Worm (Caenorhabditis elegans) whole organism, L2 larva: Measurements from ENCODE around the gene hum-5.
A peak's percentile ranks its signal among the peaks of the same experiment; 100 is the strongest.

ENCODE experiments used
- C34F6.9 ChIP-seq: fragments of 150-350 bp; optimal IDR thresholded peaks from 2 replicates; lab custom pipeline; 2014; ENCODE audit warnings: missing biosample characterization, missing genetic modification characterization
- F13H6.1 ChIP-seq: sonication (generic microtip); optimal IDR thresholded peaks from 2 replicates; lab custom pipeline; 2016; ENCODE audit warnings: missing genetic modification characterization, missing compliant biosample characterization
- Y55F3AM.14 ChIP-seq: fragments of 200-800 bp; sonication (Bioruptor generic); optimal IDR thresholded peaks from 2 replicates; lab custom pipeline; 2018; ENCODE audit warnings: mild to moderate bottlenecking, missing genetic modification characterization, missing compliant biosample characterization
- ZK546.5 ChIP-seq: sonication (generic microtip); optimal IDR thresholded peaks from 2 replicates; lab custom pipeline; 2017; ENCODE audit warnings: missing biosample characterization, missing genetic modification characterization
- aly-2 ChIP-seq: fragments of 150-350 bp; optimal IDR thresholded peaks from 2 replicates; lab custom pipeline; 2014; ENCODE audit warnings: missing biosample characterization, missing genetic modification characterization
- blmp-1 ChIP-seq: sonication (generic microtip); optimal IDR thresholded peaks from 2 replicates; lab custom pipeline; 2017; ENCODE audit warnings: missing genetic modification characterization, mild to moderate bottlenecking, missing compliant biosample characterization, antibody characterized with exemption, moderate library complexity; ENCODE audit not compliant: insufficient read depth
- ceh-16 ChIP-seq: fragments of 150-350 bp; optimal IDR thresholded peaks from 2 replicates; lab custom pipeline; 2014; ENCODE audit warnings: missing biosample characterization, missing genetic modification characterization
- ceh-82 ChIP-seq: fragments of 150-350 bp; optimal IDR thresholded peaks from 2 replicates; lab custom pipeline; 2014; ENCODE audit warnings: missing biosample characterization, missing genetic modification characterization
- crh-2 ChIP-seq: sonication (generic microtip); optimal IDR thresholded peaks from 2 replicates; lab custom pipeline; 2017; ENCODE audit warnings: missing biosample characterization, missing genetic modification characterization
- dmd-4 ChIP-seq: sonication (generic microtip); optimal IDR thresholded peaks from 2 replicates; lab custom pipeline; 2017; ENCODE audit warnings: missing biosample characterization, missing genetic modification characterization
- egl-27 ChIP-seq: sonication (generic microtip); optimal IDR thresholded peaks from 3 replicates; lab custom pipeline; 2017; ENCODE audit warnings: missing biosample characterization, missing genetic modification reagents, missing genetic modification characterization
- elt-3 ChIP-seq: sonication (generic microtip); optimal IDR thresholded peaks from 2 replicates; lab custom pipeline; 2017; ENCODE audit warnings: missing biosample characterization, missing genetic modification characterization
- fos-1 ChIP-seq: fragments of 150-350 bp; optimal IDR thresholded peaks from 2 replicates; lab custom pipeline; 2014; ENCODE audit warnings: missing biosample characterization, missing genetic modification characterization
- lin-11 ChIP-seq: fragments of 150-350 bp; sonication (generic microtip); optimal IDR thresholded peaks from 2 replicates; lab custom pipeline; 2014; ENCODE audit warnings: missing biosample characterization, missing genetic modification characterization, inconsistent platforms, mixed read lengths
- lin-13 ChIP-seq: fragments of 150-350 bp; optimal IDR thresholded peaks from 2 replicates; lab custom pipeline; 2014; ENCODE audit warnings: missing biosample characterization, missing genetic modification reagents, missing genetic modification characterization
- lin-39 ChIP-seq: fragments of 150-350 bp; optimal IDR thresholded peaks from 2 replicates; lab custom pipeline; 2014; ENCODE audit warnings: missing biosample characterization, missing genetic modification reagents, missing genetic modification characterization
- lsy-2 ChIP-seq, 2 experiments: fragments of 150-350 bp in 1 of 2; sonication (generic microtip) in 1 of 2; optimal IDR thresholded peaks; 2 replicates each; lab custom pipeline; 2014 to 2017; ENCODE audit warnings: missing biosample characterization in 2 of 2, missing genetic modification characterization in 2 of 2
- mab-5 ChIP-seq: fragments of 150-350 bp; optimal IDR thresholded peaks from 2 replicates; lab custom pipeline; 2014; ENCODE audit warnings: missing biosample characterization, missing genetic modification characterization
- mdl-1 ChIP-seq, 2 experiments: fragments of 150-350 bp in 1 of 2; sonication (generic microtip) in 1 of 2; optimal IDR thresholded peaks; 2 replicates each; lab custom pipeline; 2017; ENCODE audit warnings: missing biosample characterization in 2 of 2, missing genetic modification characterization in 2 of 2
- nhr-10 ChIP-seq: sonication (generic microtip); optimal IDR thresholded peaks from 2 replicates; lab custom pipeline; 2017; ENCODE audit warnings: missing biosample characterization, missing genetic modification characterization
- nhr-11 ChIP-seq: fragments of 150-350 bp; optimal IDR thresholded peaks from 2 replicates; lab custom pipeline; 2014; ENCODE audit warnings: missing biosample characterization, missing genetic modification characterization
- nhr-12 ChIP-seq: fragments of 150-350 bp; optimal IDR thresholded peaks from 2 replicates; lab custom pipeline; 2014; ENCODE audit warnings: missing biosample characterization, missing genetic modification characterization
- nhr-129 ChIP-seq: fragments of 150-350 bp; optimal IDR thresholded peaks from 2 replicates; lab custom pipeline; 2014; ENCODE audit warnings: missing biosample characterization, missing genetic modification characterization
- nhr-21 ChIP-seq: fragments of 150-350 bp; optimal IDR thresholded peaks from 2 replicates; lab custom pipeline; 2014; ENCODE audit warnings: missing biosample characterization, missing genetic modification characterization
- nhr-23 ChIP-seq: fragments of 150-350 bp; optimal IDR thresholded peaks from 2 replicates; lab custom pipeline; 2014; ENCODE audit warnings: missing biosample characterization, missing genetic modification reagents, missing genetic modification characterization
- nhr-237 ChIP-seq: fragments of 150-350 bp; optimal IDR thresholded peaks from 2 replicates; lab custom pipeline; 2014; ENCODE audit warnings: missing biosample characterization, missing genetic modification characterization
- nhr-25 ChIP-seq: fragments of 150-350 bp; sonication (generic microtip); optimal IDR thresholded peaks from 3 replicates; lab custom pipeline; 2014; ENCODE audit warnings: missing biosample characterization, missing genetic modification characterization
- nhr-6 ChIP-seq: fragments of 150-350 bp; optimal IDR thresholded peaks from 2 replicates; lab custom pipeline; 2014; ENCODE audit warnings: missing biosample characterization, missing genetic modification characterization
- sem-4 ChIP-seq: fragments of 150-350 bp; optimal IDR thresholded peaks from 2 replicates; lab custom pipeline; 2014; ENCODE audit warnings: missing biosample characterization, missing genetic modification reagents, missing genetic modification characterization
- skn-1 ChIP-seq: sonication (generic microtip); optimal IDR thresholded peaks from 2 replicates; lab custom pipeline; 2017; ENCODE audit warnings: missing biosample characterization, missing genetic modification characterization
- sma-3 ChIP-seq: sonication (generic microtip); optimal IDR thresholded peaks from 2 replicates; lab custom pipeline; 2016; ENCODE audit warnings: missing genetic modification reagents, missing genetic modification characterization, missing compliant biosample characterization
- sma-9 ChIP-seq, 2 experiments: fragments of 150-350 bp in 1 of 2; sonication (generic microtip) in 1 of 2; optimal IDR thresholded peaks; 2 replicates each; lab custom pipeline; 2014 to 2016; ENCODE audit warnings: missing genetic modification characterization in 2 of 2, mild to moderate bottlenecking in 1 of 2, missing biosample characterization in 1 of 2, missing compliant biosample characterization in 1 of 2, missing genetic modification reagents in 1 of 2, moderate library complexity in 1 of 2
- snpc-4 ChIP-seq: fragments of 150-350 bp; optimal IDR thresholded peaks from 2 replicates; lab custom pipeline; 2014; ENCODE audit warnings: missing biosample characterization, missing genetic modification characterization
- unc-39 ChIP-seq: fragments of 150-350 bp; optimal IDR thresholded peaks from 2 replicates; lab custom pipeline; 2014; ENCODE audit warnings: missing biosample characterization, missing genetic modification characterization
- unc-55 ChIP-seq: fragments of 150-350 bp; sonication (generic microtip); optimal IDR thresholded peaks from 3 replicates; lab custom pipeline; 2014; ENCODE audit warnings: missing biosample characterization, missing genetic modification reagents, missing genetic modification characterization
- zag-1 ChIP-seq: fragments of 150-350 bp; optimal IDR thresholded peaks from 2 replicates; lab custom pipeline; 2014; ENCODE audit warnings: missing biosample characterization, missing genetic modification characterization
- ztf-1 ChIP-seq: fragments of 200-800 bp; sonication (Bioruptor generic); conservative IDR thresholded peaks from 2 replicates; pipeline ENCODE4 v1.3.6; 2022; ENCODE audit warnings: missing genetic modification characterization, missing compliant biosample characterization
- ztf-11 ChIP-seq: sonication (generic microtip); optimal IDR thresholded peaks from 2 replicates; lab custom pipeline; 2017; ENCODE audit warnings: missing biosample characterization, missing genetic modification characterization
- ztf-4 ChIP-seq: fragments of 150-350 bp; optimal IDR thresholded peaks from 2 replicates; lab custom pipeline; 2014; ENCODE audit warnings: missing biosample characterization, missing genetic modification characterization

Gene hum-5

ce11 chrIII:4018095-4018498 lies 18.5 kb downstream of the hum-5 start:
- TF ChIP-seq crh-2 (tag; lab: Kevin White, UChicago) (peak; percentile 4), lin-39 (tag; lab: Kevin White, UChicago) (peak; percentile 56), Y55F3AM.14 (GFP tag; lab: Kevin White, UChicago) (no peak), sma-9 (GFP tag; optimal IDR thresholded peaks at IDR 0.05; lab: Kevin White, UChicago) (peak; percentile 72), sma-9 (tag; optimal IDR thresholded peaks at IDR 0.05; lab: Kevin White, UChicago) (no peak), unc-39 (tag; lab: Kevin White, UChicago) (no peak), skn-1 (tag; lab: Kevin White, UChicago) (no peak), nhr-237 (tag; lab: Kevin White, UChicago) (peak; percentile 46), nhr-25 (tag; lab: Kevin White, UChicago) (no peak), nhr-129 (tag; lab: Kevin White, UChicago) (peak; percentile 85), ztf-4 (tag; lab: Kevin White, UChicago) (no peak), snpc-4 (tag; lab: Kevin White, UChicago) (peak; percentile 69), F13H6.1 (peak; percentile 60), lin-13 (peak; percentile 2), mab-5 (tag; lab: Kevin White, UChicago) (peak; percentile 15), zag-1 (tag; lab: Kevin White, UChicago) (peak; percentile 74), lsy-2 (tag; optimal IDR thresholded peaks at IDR 0.05; lab: Kevin White, UChicago) (peak; percentile 62 to 75), sem-4 (tag; lab: Kevin White, UChicago) (peak; percentile 71), nhr-6 (peak; percentile 63), lin-11 (tag; lab: Kevin White, UChicago) (peak; percentile 51), C34F6.9 (peak; percentile 87), dmd-4 (no peak), mdl-1 (tag; optimal IDR thresholded peaks at IDR 0.05; lab: Kevin White, UChicago) (peak in 1 of 2 experiments; percentile 15), ceh-82 (tag; lab: Kevin White, UChicago) (peak; percentile 6), ztf-11 (tag; lab: Kevin White, UChicago) (peak; percentile 14), fos-1 (tag; lab: Kevin White, UChicago) (peak; percentile 38), unc-55 (GFP tag; lab: Kevin White, UChicago) (peak; percentile 88)

- no peak for TF ChIP-seq nhr-12 (tag; lab: Kevin White, UChicago)
- TF ChIP-seq nhr-21 (tag; lab: Kevin White, UChicago): no peak
- no peak for TF ChIP-seq elt-3 (tag; lab: Kevin White, UChicago)
- no peak for TF ChIP-seq nhr-6
- TF ChIP-seq C34F6.9: no peak
- TF ChIP-seq dmd-4: no peak
- TF ChIP-seq zag-1 (tag; lab: Kevin White, UChicago): no peak
- no peak for TF ChIP-seq blmp-1 (tag; lab: Kevin White, UChicago)
- no peak for TF ChIP-seq ztf-11 (tag; lab: Kevin White, UChicago)
- TF ChIP-seq ZK546.5 (tag; lab: Kevin White, UChicago): no peak
- no peak for TF ChIP-seq Y55F3AM.14 (GFP tag; lab: Kevin White, UChicago)
- no peak for TF ChIP-seq ceh-16 (tag; lab: Kevin White, UChicago)
- TF ChIP-seq nhr-10: no peak
- no peak for TF ChIP-seq ztf-1
- TF ChIP-seq nhr-23: no peak
These were observed 19.1 kb downstream of the hum-5 start, which contains the start of gene tbb-2 for ce11 chrIII:4017527-4017926. tbb-2 (minus strand) TSS chrIII:4017627.

- TF ChIP-seq nhr-12 (tag; lab: Kevin White, UChicago): peak; percentile 67
- TF ChIP-seq aly-2 (tag; lab: Kevin White, UChicago): peak; percentile 46
- TF ChIP-seq nhr-25 (tag; lab: Kevin White, UChicago): peak; percentile 70
- TF ChIP-seq nhr-10: no peak
- TF ChIP-seq nhr-11 (tag; lab: Kevin White, UChicago): no peak
- peak; percentile 19 for TF ChIP-seq egl-27 (tag; lab: Kevin White, UChicago)
- TF ChIP-seq unc-55 (GFP tag; lab: Kevin White, UChicago): peak; percentile 11
- TF ChIP-seq lsy-2 (tag; optimal IDR thresholded peaks at IDR 0.05; lab: Kevin White, UChicago): peak in 1 of 2 experiments; percentile 43
- peak; percentile 26 for TF ChIP-seq sma-3 (GFP tag; lab: Kevin White, UChicago)
- TF ChIP-seq zag-1 (tag; lab: Kevin White, UChicago): no peak
- peak; percentile 33 for TF ChIP-seq nhr-237 (tag; lab: Kevin White, UChicago)
- no peak for TF ChIP-seq C34F6.9
- TF ChIP-seq nhr-21 (tag; lab: Kevin White, UChicago): peak; percentile 27
These were observed 21.2 kb downstream of the hum-5 start for ce11 chrIII:4015382-4015986.
